Worm (Caenorhabditis elegans) whole organism, young adult: ENCODE measurements around the gene srx-116.

Experiments
- B0261.1 ChIP-seq: sonication (generic microtip); optimal IDR thresholded peaks from 2 replicates; lab custom pipeline; 2016; ENCODE audit warnings: mild to moderate bottlenecking, missing genetic modification characterization, moderate library complexity, missing compliant biosample characterization
- B0336.3 ChIP-seq: fragments of 200-800 bp; sonication (Bioruptor generic); IDR thresholded peaks from 2 replicates; pipeline ENCODE4 v1.3.6; 2022; ENCODE audit warnings: missing genetic modification characterization, missing compliant biosample characterization
- C17E4.6 ChIP-seq: fragments of 200-800 bp; sonication (Bioruptor generic); IDR thresholded peaks from 2 replicates; pipeline ENCODE4 v1.3.6; 2022; ENCODE audit warnings: missing genetic modification reagents, missing genetic modification characterization, missing compliant biosample characterization
- F22D6.2 ChIP-seq: sonication (generic microtip); optimal IDR thresholded peaks from 2 replicates; lab custom pipeline; 2016; ENCODE audit warnings: mild to moderate bottlenecking, missing genetic modification characterization, missing compliant biosample characterization
- F23B12.7 ChIP-seq: sonication (generic microtip); optimal IDR thresholded peaks from 2 replicates; lab custom pipeline; 2017; ENCODE audit warnings: missing genetic modification characterization, mild to moderate bottlenecking, missing compliant biosample characterization, antibody characterized with exemption, moderate library complexity; ENCODE audit not compliant: insufficient read depth
- F33H1.4 ChIP-seq: fragments of 200-800 bp; sonication (Bioruptor generic); IDR thresholded peaks from 2 replicates; pipeline ENCODE4 v1.3.6; 2022; ENCODE audit warnings: missing genetic modification reagents, missing genetic modification characterization, missing compliant biosample characterization
- F37B4.10 ChIP-seq: fragments of 200-800 bp; sonication (Bioruptor generic); IDR thresholded peaks from 2 replicates; pipeline ENCODE4 v1.3.6; 2022; ENCODE audit warnings: missing genetic modification characterization, missing compliant biosample characterization
- F55B11.4 ChIP-seq: sonication (generic microtip); optimal IDR thresholded peaks from 2 replicates; lab custom pipeline; 2016; ENCODE audit warnings: missing compliant biosample characterization, missing genetic modification characterization, borderline replicate concordance; ENCODE audit not compliant: insufficient read depth
- T07F8.4 ChIP-seq: sonication (generic microtip); optimal IDR thresholded peaks from 2 replicates; lab custom pipeline; 2016; ENCODE audit warnings: mild to moderate bottlenecking, missing genetic modification characterization, moderate library complexity, missing compliant biosample characterization
- ZK185.1 ChIP-seq: sonication (generic microtip); optimal IDR thresholded peaks from 2 replicates; lab custom pipeline; 2016; ENCODE audit warnings: mild to moderate bottlenecking, missing genetic modification characterization, missing compliant biosample characterization; ENCODE audit not compliant: poor library complexity, severe bottlenecking
- atf-7 ChIP-seq: sonication (generic microtip); optimal IDR thresholded peaks from 2 replicates; lab custom pipeline; 2017; ENCODE audit warnings: mild to moderate bottlenecking, missing genetic modification characterization, missing compliant biosample characterization
- athp-1 ChIP-seq: sonication (generic microtip); optimal IDR thresholded peaks from 2 replicates; lab custom pipeline; 2017; ENCODE audit warnings: mild to moderate bottlenecking, missing genetic modification characterization, missing compliant biosample characterization
- bed-1 ChIP-seq: fragments of 200-800 bp; sonication (Bioruptor generic); IDR thresholded peaks from 2 replicates; pipeline ENCODE4 v1.3.6; 2022; ENCODE audit warnings: missing genetic modification reagents, missing genetic modification characterization, missing compliant biosample characterization
- cebp-1 ChIP-seq, 2 experiments: fragments of 200-800 bp in 1 of 2; sonication (Bioruptor generic) in 1 of 2; sonication (generic microtip) in 1 of 2; IDR thresholded peaks in 1 of 2; optimal IDR thresholded peaks in 1 of 2; 2 replicates each; pipeline versions ENCODE4 v1.3.6 to Lab custom; 2017 to 2022; ENCODE audit warnings: missing compliant biosample characterization in 2 of 2, missing genetic modification characterization in 2 of 2, mild to moderate bottlenecking in 1 of 2, missing genetic modification reagents in 1 of 2, moderate library complexity in 1 of 2
- ceh-40 ChIP-seq: fragments of 200-800 bp; sonication (Bioruptor generic); IDR thresholded peaks from 2 replicates; pipeline ENCODE4 v1.3.6; 2022; ENCODE audit warnings: missing genetic modification characterization, missing compliant biosample characterization
- ceh-79 ChIP-seq: sonication (generic microtip); optimal IDR thresholded peaks from 2 replicates; lab custom pipeline; 2017; ENCODE audit warnings: mild to moderate bottlenecking, missing genetic modification characterization, missing compliant biosample characterization
- ceh-91 ChIP-seq: fragments of 200-800 bp; sonication (Bioruptor generic); IDR thresholded peaks from 2 replicates; pipeline ENCODE4 v1.3.6; 2022; ENCODE audit warnings: missing genetic modification reagents, missing genetic modification characterization, missing compliant biosample characterization
- chd-7 ChIP-seq: sonication (generic microtip); optimal IDR thresholded peaks from 2 replicates; lab custom pipeline; 2016; ENCODE audit warnings: mild to moderate bottlenecking, missing genetic modification characterization, moderate library complexity, missing compliant biosample characterization
- dox-1 ChIP-seq: fragments of 200-800 bp; sonication (Bioruptor generic); IDR thresholded peaks from 2 replicates; pipeline ENCODE4 v1.3.6; 2022; ENCODE audit warnings: missing genetic modification reagents, missing genetic modification characterization, missing compliant biosample characterization
- dpff-1 ChIP-seq: sonication (generic microtip); optimal IDR thresholded peaks from 2 replicates; lab custom pipeline; 2017; ENCODE audit warnings: mild to moderate bottlenecking, missing genetic modification characterization, missing compliant biosample characterization
- dpl-1 ChIP-seq: fragments of 150-350 bp; optimal IDR thresholded peaks from 2 replicates; lab custom pipeline; 2014; ENCODE audit warnings: missing biosample characterization, missing genetic modification reagents, missing genetic modification characterization
- egl-44 ChIP-seq: fragments of 200-800 bp; sonication (Bioruptor generic); IDR thresholded peaks from 2 replicates; pipeline ENCODE4 v1.3.6; 2022; ENCODE audit warnings: missing genetic modification reagents, missing genetic modification characterization, missing compliant biosample characterization
- egrh-3 ChIP-seq: fragments of 200-800 bp; sonication (Bioruptor generic); IDR thresholded peaks from 2 replicates; pipeline ENCODE4 v1.3.6; 2022; ENCODE audit warnings: missing genetic modification reagents, missing genetic modification characterization, missing compliant biosample characterization
- gei-17 ChIP-seq: fragments of 200-800 bp; sonication (Bioruptor generic); optimal IDR thresholded peaks from 2 replicates; lab custom pipeline; 2018; ENCODE audit warnings: mild to moderate bottlenecking, missing genetic modification characterization, missing compliant biosample characterization
- hrde-1 ChIP-seq: sonication (generic microtip); optimal IDR thresholded peaks from 2 replicates; lab custom pipeline; 2016; ENCODE audit warnings: missing genetic modification characterization, mild to moderate bottlenecking, missing compliant biosample characterization, moderate library complexity, missing genotype, missing genetic modification reagents, borderline replicate concordance
- lin-26 ChIP-seq: fragments of 200-800 bp; sonication (Bioruptor generic); IDR thresholded peaks from 2 replicates; pipeline ENCODE4 v1.3.6; 2022; ENCODE audit warnings: missing genetic modification reagents, missing genetic modification characterization, missing compliant biosample characterization
- lin-35 ChIP-seq, 3 experiments: fragments of 150-350 bp in 2 of 3; sonication (generic microtip) in 1 of 3; optimal IDR thresholded peaks; 2 replicates each; lab custom pipeline; 2014 to 2018; ENCODE audit warnings: missing biosample characterization in 3 of 3, missing genetic modification characterization in 3 of 3, missing genetic modification reagents in 3 of 3
- lsy-27 ChIP-seq: sonication (generic microtip); optimal IDR thresholded peaks from 2 replicates; lab custom pipeline; 2017; ENCODE audit warnings: missing genetic modification characterization, mild to moderate bottlenecking, missing compliant biosample characterization, antibody characterized with exemption, missing genotype, borderline replicate concordance; ENCODE audit not compliant: insufficient read depth
- madf-10 ChIP-seq: sonication (generic microtip); optimal IDR thresholded peaks from 2 replicates; lab custom pipeline; 2016; ENCODE audit warnings: mild to moderate bottlenecking, missing genetic modification characterization, missing compliant biosample characterization
- madf-6 ChIP-seq: fragments of 200-800 bp; sonication (Bioruptor generic); IDR thresholded peaks from 2 replicates; pipeline ENCODE4 v1.3.6; 2022; ENCODE audit warnings: missing genetic modification reagents, missing genetic modification characterization, missing compliant biosample characterization
- madf-8 ChIP-seq: fragments of 200-800 bp; sonication (Bioruptor generic); conservative IDR thresholded peaks from 2 replicates; pipeline ENCODE4 v1.3.6; 2022; ENCODE audit warnings: missing genetic modification reagents, missing genetic modification characterization, missing compliant biosample characterization
- nhr-179 ChIP-seq: sonication (generic microtip); optimal IDR thresholded peaks from 2 replicates; lab custom pipeline; 2016; ENCODE audit warnings: mild to moderate bottlenecking, missing genetic modification characterization, missing compliant biosample characterization
- nhr-80 ChIP-seq: sonication (generic microtip); optimal IDR thresholded peaks from 2 replicates; lab custom pipeline; 2016; ENCODE audit warnings: missing genetic modification characterization, missing compliant biosample characterization
- sdz-38 ChIP-seq: sonication (generic microtip); optimal IDR thresholded peaks from 2 replicates; lab custom pipeline; 2016; ENCODE audit warnings: missing genotype, missing genetic modification characterization, missing compliant biosample characterization
- sea-2 ChIP-seq: fragments of 200-800 bp; sonication (Bioruptor generic); IDR thresholded peaks from 2 replicates; pipeline ENCODE4 v1.3.6; 2022; ENCODE audit warnings: missing genetic modification characterization, missing compliant biosample characterization
- snpc-3.4 ChIP-seq: sonication (generic microtip); optimal IDR thresholded peaks from 2 replicates; lab custom pipeline; 2017; ENCODE audit warnings: missing genetic modification characterization, mild to moderate bottlenecking, missing compliant biosample characterization, antibody characterized with exemption, moderate library complexity, missing genotype, missing genetic modification reagents
- sptf-2 ChIP-seq: fragments of 200-800 bp; sonication (Bioruptor generic); optimal IDR thresholded peaks from 2 replicates; lab custom pipeline; 2018; ENCODE audit warnings: mild to moderate bottlenecking, missing genetic modification characterization, missing compliant biosample characterization
- unc-130 ChIP-seq: sonication (generic microtip); optimal IDR thresholded peaks from 2 replicates; lab custom pipeline; 2016; ENCODE audit warnings: missing genetic modification reagents, missing genetic modification characterization, missing compliant biosample characterization
- ztf-22 ChIP-seq: fragments of 200-800 bp; sonication (Bioruptor generic); optimal IDR thresholded peaks from 2 replicates; lab custom pipeline; 2018; ENCODE audit warnings: mild to moderate bottlenecking, missing genetic modification characterization, moderate library complexity, missing compliant biosample characterization
- ztf-26 ChIP-seq: sonication (generic microtip); optimal IDR thresholded peaks from 2 replicates; lab custom pipeline; 2017; ENCODE audit warnings: missing genetic modification characterization, missing compliant biosample characterization
- ztf-3 ChIP-seq: fragments of 200-800 bp; sonication (Bioruptor generic); optimal IDR thresholded peaks from 2 replicates; lab custom pipeline; 2018; ENCODE audit warnings: mild to moderate bottlenecking, missing genetic modification characterization, missing compliant biosample characterization

The srx-116 gene

DNA sequence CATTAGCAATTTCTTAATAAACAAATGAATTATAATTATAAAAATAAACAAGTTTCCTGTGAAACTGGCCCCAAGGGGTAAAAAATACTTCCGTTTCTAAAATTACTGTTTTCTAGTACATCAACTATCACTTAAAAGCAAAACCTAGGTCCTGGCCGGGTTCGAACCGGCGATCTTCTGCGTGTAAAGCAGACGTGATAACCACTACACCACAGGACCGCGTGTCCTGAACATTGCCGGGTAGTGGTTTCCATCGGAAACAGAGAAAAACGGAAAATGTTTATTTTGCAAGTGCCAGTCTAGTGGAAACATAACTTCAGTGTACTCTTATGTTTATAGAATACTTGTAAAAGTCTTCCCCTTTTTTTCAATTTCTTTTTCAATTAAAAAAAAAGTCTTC is 12.5 kb downstream of the srx-116 start (continued):
- TF ChIP-seq T07F8.4 (tag; lab: Kevin White, UChicago): no peak
- TF ChIP-seq nhr-80 (tag; lab: Kevin White, UChicago): no peak
- peak; percentile 21 for TF ChIP-seq nhr-179 (tag; lab: Kevin White, UChicago)
- no peak for TF ChIP-seq chd-7 (tag; lab: Kevin White, UChicago)
- no peak for TF ChIP-seq F22D6.2 (tag; lab: Kevin White, UChicago)
- no peak for TF ChIP-seq unc-130 (GFP tag; lab: Kevin White, UChicago)
- no peak for TF ChIP-seq ztf-3
- TF ChIP-seq lin-26: no peak; the same call in 1 of the 2 replicates
- 0 out of 2 replicates have a peak, but pooled peaks have one; percentile 32 for TF ChIP-seq ceh-40
- TF ChIP-seq hrde-1 (tag; lab: Kevin White, UChicago): no peak
- no peak for TF ChIP-seq gei-17 (GFP tag; lab: Kevin White, UChicago)
- TF ChIP-seq lsy-27 (tag; lab: Kevin White, UChicago): no peak
- TF ChIP-seq ztf-22 (GFP tag; lab: Kevin White, UChicago): no peak
- TF ChIP-seq B0261.1 (tag; lab: Kevin White, UChicago): peak; percentile 66
- TF ChIP-seq F33H1.4 (GFP tag; lab: Robert Waterston, UW): no peak

DNA sequence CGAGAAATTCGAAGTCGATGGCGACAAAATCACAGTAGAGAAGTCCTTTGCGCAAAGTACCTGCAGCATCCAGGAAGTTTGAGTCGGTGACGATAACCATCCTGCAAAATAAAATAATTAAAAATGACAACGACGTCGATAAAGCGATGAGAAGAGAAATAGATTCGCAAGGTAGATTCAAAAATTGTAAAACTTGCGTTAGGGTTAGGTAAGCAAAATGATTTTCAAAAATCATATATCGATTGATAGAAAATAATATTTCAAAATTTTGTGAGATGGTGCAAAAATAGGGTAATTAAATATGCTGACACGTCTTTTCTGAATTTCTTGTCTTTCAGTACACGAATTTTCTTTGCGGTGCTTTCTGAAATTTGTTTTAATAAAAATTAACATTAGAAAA is 24.4 kb downstream of the srx-116 start, which contains the start of gene parn-1:
parn-1 (minus strand) TSS at position 101 of the 400 bp plus-strand sequence.
- TF ChIP-seq chd-7 (tag; lab: Kevin White, UChicago) (no peak), F55B11.4 (tag; lab: Kevin White, UChicago) (no peak), B0336.3 (GFP tag; lab: Robert Waterston, UW) (no peak), ceh-79 (no peak), sptf-2 (GFP tag; lab: Kevin White, UChicago) (no peak), dpl-1 (GFP tag; lab: Kevin White, UChicago) (no peak), F23B12.7 (tag; lab: Kevin White, UChicago) (no peak), madf-10 (tag; lab: Kevin White, UChicago) (no peak), egl-44 (GFP tag; lab: Robert Waterston, UW) (no peak), lin-35 (GFP tag; optimal IDR thresholded peaks at IDR 0.05; lab: Kevin White, UChicago) (no peak)
- TF ChIP-seq, all 124 proteins: peak for 0

DNA sequence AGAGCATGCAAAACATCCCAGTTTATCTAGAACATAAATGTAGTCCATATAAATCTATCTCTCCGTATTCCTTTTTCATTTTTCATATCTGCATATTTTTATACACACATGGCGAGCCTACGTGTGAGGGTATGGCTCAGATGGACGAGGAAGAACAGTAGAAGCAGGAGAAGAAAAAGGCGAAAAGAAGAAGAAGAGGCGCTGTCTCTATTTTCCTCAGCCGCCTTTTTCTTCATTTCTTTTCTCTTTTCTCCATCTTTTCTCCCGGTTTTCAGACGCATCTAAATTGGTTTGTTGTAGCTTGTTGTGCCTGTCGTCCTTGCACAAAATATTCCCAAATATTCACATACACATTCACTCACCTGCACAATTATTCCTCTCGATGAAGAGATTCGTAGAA is 25.3 kb downstream of the srx-116 start, which contains the start of gene K10C8.4:
K10C8.4 (plus strand) TSS at position 301 of the 400 bp plus-strand sequence.
- TF ChIP-seq F37B4.10 (GFP tag; lab: Robert Waterston, UW): no peak
- no peak for TF ChIP-seq dpl-1 (GFP tag; lab: Kevin White, UChicago)

DNA sequence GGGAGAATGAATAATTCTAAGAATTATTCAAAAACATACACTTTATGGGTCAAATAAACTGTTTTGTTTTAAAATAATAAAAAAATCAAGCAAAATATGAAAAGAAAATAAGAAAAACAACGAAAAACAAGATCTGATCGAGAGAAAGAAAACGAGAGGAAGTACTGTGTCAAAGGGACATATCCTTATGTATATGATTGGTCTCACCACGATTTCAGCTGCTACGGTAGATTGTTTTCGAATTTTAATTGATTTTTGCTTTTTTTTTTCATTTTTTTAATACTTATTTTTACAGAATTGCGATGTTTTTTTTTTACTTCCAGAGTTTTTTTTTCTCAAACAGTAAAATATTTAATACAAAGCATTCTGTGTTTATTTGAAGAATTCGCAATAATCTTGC is 26.1 kb downstream of the srx-116 start:
- TF ChIP-seq sea-2 (GFP tag; lab: Robert Waterston, UW) (no peak), B0336.3 (GFP tag; lab: Robert Waterston, UW) (no peak), dpff-1 (tag; lab: Kevin White, UChicago) (no peak), ceh-79 (no peak), ZK185.1 (tag; lab: Kevin White, UChicago) (no peak), C17E4.6 (no peak), cebp-1 (GFP tag; IDR thresholded peaks at IDR 0.05; lab: Robert Waterston, UW) (no peak), cebp-1 (tag; optimal IDR thresholded peaks at IDR 0.05; lab: Kevin White, UChicago) (no peak), dox-1 (peak; percentile 40; the same call in 1 of the 2 replicates), F33H1.4 (GFP tag; lab: Robert Waterston, UW) (peak; percentile 91), sptf-2 (GFP tag; lab: Kevin White, UChicago) (no peak), madf-6 (GFP tag; lab: Robert Waterston, UW) (peak; percentile 87), sdz-38 (tag; lab: Kevin White, UChicago) (no peak), madf-8 (GFP tag; lab: Robert Waterston, UW) (peak; percentile 63), bed-1 (GFP tag; lab: Robert Waterston, UW) (no peak), madf-10 (tag; lab: Kevin White, UChicago) (no peak), ztf-26 (no peak), B0261.1 (tag; lab: Kevin White, UChicago) (no peak), atf-7 (no peak), egrh-3 (GFP tag; lab: Robert Waterston, UW) (no peak), ztf-22 (GFP tag; lab: Kevin White, UChicago) (no peak), ceh-91 (GFP tag; lab: Robert Waterston, UW) (peak; percentile 35; the same call in 1 of the 2 replicates), lin-35 (GFP tag; optimal IDR thresholded peaks at IDR 0.05; lab: Kevin White, UChicago) (no peak), snpc-3.4 (tag; lab: Kevin White, UChicago) (peak; percentile 0), athp-1 (tag; lab: Kevin White, UChicago) (no peak)
